Fruit fly (Drosophila melanogaster) whole organism, pupa: Measurements from ENCODE around the gene CG8042.

ENCODE experiments used
- CG10348 ChIP-seq: fragments of 200-800 bp; sonication (Bioruptor generic); IDR thresholded peaks from 2 replicates; pipeline ENCODE4 v1.3.6; 2022; ENCODE audit warnings: missing biosample characterization, missing genetic modification characterization
- CG12605 ChIP-seq: fragments of 200-800 bp; sonication (Bioruptor generic); IDR thresholded peaks from 2 replicates; pipeline ENCODE4 v1.3.6; 2022; ENCODE audit warnings: missing biosample characterization, missing genetic modification characterization
- CG13204 ChIP-seq: fragments of 200-800 bp; sonication (Bioruptor generic); optimal IDR thresholded peaks from 2 replicates; lab custom pipeline; 2018; ENCODE audit warnings: missing biosample characterization, mild to moderate bottlenecking, missing genetic modification characterization, moderate library complexity
- CG15710 ChIP-seq: fragments of 200-800 bp; sonication (Bioruptor generic); optimal IDR thresholded peaks from 2 replicates; lab custom pipeline; 2018; ENCODE audit warnings: missing biosample characterization, mild to moderate bottlenecking, missing genetic modification characterization, moderate library complexity
- CG17806 ChIP-seq: fragments of 200-800 bp; sonication (Bioruptor generic); optimal IDR thresholded peaks from 2 replicates; lab custom pipeline; 2018; ENCODE audit warnings: missing biosample characterization, mild to moderate bottlenecking, missing genetic modification characterization, moderate library complexity
- CG32121 ChIP-seq: fragments of 200-800 bp; sonication (Bioruptor generic); IDR thresholded peaks from 2 replicates; pipeline ENCODE4 v1.3.6; 2022; ENCODE audit warnings: missing biosample characterization, missing genetic modification characterization
- CG4496 ChIP-seq: fragments of 200-800 bp; sonication (Bioruptor generic); IDR thresholded peaks from 3 replicates; pipeline ENCODE4 v1.3.6; 2022; ENCODE audit warnings: missing biosample characterization, missing genetic modification characterization
- CG8301 ChIP-seq: fragments of 200-800 bp; sonication (Bioruptor generic); optimal IDR thresholded peaks from 2 replicates; lab custom pipeline; 2018; ENCODE audit warnings: missing biosample characterization, mild to moderate bottlenecking, missing genetic modification characterization
- EcR ChIP-seq: fragments of 200-800 bp; sonication (Bioruptor generic); optimal IDR thresholded peaks from 3 replicates; lab custom pipeline; 2019; ENCODE audit warnings: missing biosample characterization, missing genetic modification characterization, mild to moderate bottlenecking, moderate library complexity, missing genetic modification reagents
- Snoo ChIP-seq: fragments of 200-800 bp; sonication (Bioruptor generic); optimal IDR thresholded peaks from 3 replicates; lab custom pipeline; 2017; ENCODE audit warnings: missing biosample characterization, mild to moderate bottlenecking, missing genetic modification characterization, inconsistent platforms
- gl ChIP-seq: fragments of 200-800 bp; sonication (Bioruptor generic); optimal IDR thresholded peaks from 2 replicates; lab custom pipeline; 2018; ENCODE audit warnings: missing biosample characterization, mild to moderate bottlenecking, missing genetic modification characterization
- rn ChIP-seq: fragments of 200-800 bp; sonication (Bioruptor generic); IDR thresholded peaks from 2 replicates; pipeline ENCODE4 v1.3.6; 2022; ENCODE audit warnings: missing biosample characterization, missing genetic modification characterization

DNA sequence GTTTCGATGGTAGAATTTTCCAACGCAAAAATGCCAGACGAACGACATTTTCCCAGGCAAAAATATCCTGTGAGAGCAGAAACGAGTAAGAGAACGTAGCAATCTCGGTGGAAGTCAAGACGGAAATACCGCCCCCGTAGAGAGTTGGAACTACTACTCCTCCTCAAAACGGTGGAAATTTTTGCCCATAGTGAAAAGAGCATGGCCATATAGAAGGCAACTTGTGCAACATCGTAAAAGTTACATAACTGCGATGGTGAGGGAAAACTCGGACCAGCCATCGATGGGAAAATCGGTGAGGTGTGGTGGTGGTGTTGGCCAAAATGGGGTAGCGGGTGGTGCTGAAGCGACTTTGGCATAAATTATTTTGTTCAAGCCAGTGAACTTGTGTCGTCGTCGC is 25.1 kb upstream of the CG8042 start:
- TF ChIP-seq CG12605 (GFP tag; lab: Robert Waterston, UW): no peak
- no peak for TF ChIP-seq gl (tag; lab: Kevin White, UChicago)
- TF ChIP-seq CG13204: no peak
- TF ChIP-seq CG17806 (tag; lab: Kevin White, UChicago): no peak
- no peak for TF ChIP-seq Snoo (tag; lab: Kevin White, UChicago)
- no peak for TF ChIP-seq CG15710 (tag; lab: Kevin White, UChicago)
- TF ChIP-seq EcR (GFP tag; lab: Kevin White, UChicago): no peak
- no peak for TF ChIP-seq CG10348 (GFP tag; lab: Robert Waterston, UW)
- TF ChIP-seq CG4496: no peak
- no peak for TF ChIP-seq rn (GFP tag; lab: Robert Waterston, UW)
- TF ChIP-seq CG32121 (GFP tag; lab: Robert Waterston, UW): no peak
- no peak for TF ChIP-seq CG8301 (tag; lab: Kevin White, UChicago)
